Worm (Caenorhabditis elegans) whole organism, L4/young adult: Measurements from ENCODE around the gene C31H2.4.

Experiments used
- dao-5 ChIP-seq: sonication (generic microtip); optimal IDR thresholded peaks from 2 replicates; lab custom pipeline; 2016; ENCODE audit warnings: missing genotype, missing genetic modification characterization, moderate library complexity, missing compliant biosample characterization
- him-1 ChIP-seq: sonication (generic microtip); optimal IDR thresholded peaks from 2 replicates; lab custom pipeline; 2016; ENCODE audit warnings: missing genotype, missing genetic modification reagents, missing genetic modification characterization, missing compliant biosample characterization

- TF ChIP-seq him-1 (tag; lab: Kevin White, UChicago) (no peak), dao-5 (tag; lab: Kevin White, UChicago) (no peak)
Measured at ce11 chrX:5202923-5203322, 43.5 kb upstream of the C31H2.4 start.
